Worm (Caenorhabditis elegans) whole organism, early embryonic: ENCODE results near the gene ZK899.1.

Experiments used
- B0310.2 ChIP-seq: sonication (generic microtip); optimal IDR thresholded peaks from 2 replicates; lab custom pipeline; 2016; ENCODE audit warnings: mild to moderate bottlenecking, missing genetic modification characterization, missing compliant biosample characterization
- F13C5.2 ChIP-seq: sonication (generic microtip); optimal IDR thresholded peaks from 2 replicates; lab custom pipeline; 2017; ENCODE audit warnings: mild to moderate bottlenecking, missing genetic modification characterization, inconsistent platforms, missing compliant biosample characterization
- aly-1 ChIP-seq: sonication (generic microtip); optimal IDR thresholded peaks from 2 replicates; lab custom pipeline; 2016; ENCODE audit warnings: missing genetic modification characterization, missing compliant biosample characterization
- ama-1 ChIP-seq: fragments of 150-350 bp; optimal IDR thresholded peaks from 2 replicates; lab custom pipeline; 2014
- ceh-13 ChIP-seq: fragments of 200-800 bp; sonication (Bioruptor generic); optimal IDR thresholded peaks from 2 replicates; lab custom pipeline; 2018; ENCODE audit warnings: mild to moderate bottlenecking, missing genetic modification characterization, missing compliant biosample characterization
- ceh-36 ChIP-seq: sonication (generic microtip); optimal IDR thresholded peaks from 2 replicates; lab custom pipeline; 2016; ENCODE audit warnings: missing genetic modification characterization, inconsistent platforms, missing compliant biosample characterization
- ets-7 ChIP-seq: sonication (generic microtip); optimal IDR thresholded peaks from 2 replicates; lab custom pipeline; 2016; ENCODE audit warnings: missing genotype, missing genetic modification characterization, missing compliant biosample characterization
- flt-1 ChIP-seq: fragments of 200-800 bp; sonication (Bioruptor generic); IDR thresholded peaks from 2 replicates; pipeline ENCODE4 v1.3.6; 2022; ENCODE audit warnings: missing genetic modification characterization, missing compliant biosample characterization
- hmbx-1 ChIP-seq: sonication (generic microtip); optimal IDR thresholded peaks from 2 replicates; lab custom pipeline; 2016; ENCODE audit warnings: mild to moderate bottlenecking, missing genetic modification characterization, missing compliant biosample characterization
- hmg-4 ChIP-seq: fragments of 200-800 bp; sonication (Bioruptor generic); optimal IDR thresholded peaks from 2 replicates; lab custom pipeline; 2018; ENCODE audit warnings: mild to moderate bottlenecking, missing genetic modification characterization, missing compliant biosample characterization
- hnd-1 ChIP-seq: sonication (generic microtip); optimal IDR thresholded peaks from 2 replicates; lab custom pipeline; 2016; ENCODE audit warnings: missing genetic modification characterization, missing compliant biosample characterization
- pes-1 ChIP-seq: fragments of 200-800 bp; sonication (Bioruptor generic); IDR thresholded peaks from 2 replicates; pipeline ENCODE4 v1.3.6; 2022; ENCODE audit warnings: missing genetic modification reagents, missing genetic modification characterization, missing compliant biosample characterization
- scrt-1 ChIP-seq: fragments of 200-800 bp; sonication (Bioruptor generic); IDR thresholded peaks from 2 replicates; pipeline ENCODE4 v1.3.6; 2022; ENCODE audit warnings: missing genetic modification characterization, missing compliant biosample characterization
- sea-1 ChIP-seq: fragments of 200-800 bp; sonication (Bioruptor generic); conservative IDR thresholded peaks from 2 replicates; pipeline ENCODE4 v1.3.6; 2022; ENCODE audit warnings: missing genetic modification characterization, missing compliant biosample characterization
- tbx-11 ChIP-seq: fragments of 200-800 bp; sonication (Bioruptor generic); IDR thresholded peaks from 2 replicates; pipeline ENCODE4 v1.3.6; 2022; ENCODE audit warnings: missing genetic modification characterization, missing compliant biosample characterization
- tbx-37 ChIP-seq: fragments of 200-800 bp; sonication (Bioruptor generic); conservative IDR thresholded peaks from 2 replicates; pipeline ENCODE4 v1.3.6; 2022; ENCODE audit warnings: missing genetic modification reagents, missing genetic modification characterization, missing compliant biosample characterization
- tra-4 ChIP-seq: sonication (generic microtip); optimal IDR thresholded peaks from 2 replicates; lab custom pipeline; 2017; ENCODE audit warnings: missing genetic modification characterization, missing compliant biosample characterization

ZK899.1 gene

DNA sequence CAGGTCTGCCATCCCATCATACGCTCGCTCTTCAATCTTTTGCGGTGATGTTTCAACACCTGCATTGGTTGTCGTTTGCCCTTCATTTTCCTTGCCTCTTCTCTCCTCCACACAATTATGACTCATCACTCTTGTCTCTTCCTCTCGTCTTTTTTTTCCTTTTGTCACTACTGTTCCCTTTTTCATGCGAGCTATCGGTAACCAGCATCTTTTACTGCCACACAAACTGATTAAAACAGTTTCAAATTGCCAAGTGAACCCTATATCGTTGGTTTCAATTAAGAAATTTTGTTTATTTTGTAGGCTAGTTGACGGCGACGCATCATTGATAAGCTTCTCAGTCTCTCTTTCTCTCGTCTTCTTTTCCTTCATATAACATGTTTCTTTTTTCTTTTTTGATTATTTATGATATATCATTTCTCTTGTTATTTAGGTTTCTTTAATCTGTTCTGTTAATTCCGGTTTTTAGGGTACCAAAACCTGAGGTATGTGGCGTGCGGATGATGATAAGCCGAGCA, at the start of gene ZK899.1:
Gene ZK899.1 (plus strand): TSS at position 468 of the 518 bp plus-strand sequence.
- TF ChIP-seq ceh-13 (GFP tag; lab: Kevin White, UChicago), result no peak
- TF ChIP-seq hmg-4 (GFP tag; lab: Kevin White, UChicago), result no peak
- no peak for TF ChIP-seq hnd-1 (tag; lab: Kevin White, UChicago)
- no peak for TF ChIP-seq tbx-37 (GFP tag; lab: Robert Waterston, UW)

DNA sequence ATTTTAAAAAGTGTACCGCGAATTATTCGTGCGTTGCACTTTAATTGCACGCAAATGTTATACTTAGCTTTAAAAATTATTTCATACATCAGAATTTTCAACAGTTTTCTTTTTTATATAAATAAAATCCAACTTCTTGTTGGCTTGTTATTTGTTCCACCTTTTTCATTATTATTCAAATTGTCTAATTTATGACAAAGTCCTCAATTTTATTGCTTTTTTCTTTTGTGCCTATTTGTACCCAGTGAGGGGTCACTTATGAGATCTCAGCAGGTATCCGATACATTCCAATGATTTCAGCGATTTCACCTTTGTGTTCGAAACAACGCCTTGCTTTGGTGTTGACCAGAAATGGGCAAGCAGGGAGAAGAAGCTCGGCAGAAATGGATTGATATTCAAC, 49.0 kb upstream of the ZK899.1 start, which contains the start of gene fln-2:
Gene fln-2 (plus strand): TSS at position 301 of the 400 bp plus-strand sequence.
- TF ChIP-seq ceh-13 (GFP tag; lab: Kevin White, UChicago) (no peak), tra-4 (tag; lab: Kevin White, UChicago) (no peak), B0310.2 (tag; lab: Kevin White, UChicago) (no peak), flt-1 (GFP tag; lab: Robert Waterston, UW) (no peak), F13C5.2 (tag; lab: Kevin White, UChicago) (no peak), aly-1 (tag; lab: Kevin White, UChicago) (no peak), ets-7 (tag; lab: Kevin White, UChicago) (no peak), pes-1 (GFP tag; lab: Robert Waterston, UW) (no peak), ceh-36 (tag; lab: Kevin White, UChicago) (no peak), tbx-11 (GFP tag; lab: Robert Waterston, UW) (no peak), tbx-37 (GFP tag; lab: Robert Waterston, UW) (no peak), hmg-4 (GFP tag; lab: Kevin White, UChicago) (no peak), hmbx-1 (tag; lab: Kevin White, UChicago) (no peak), hnd-1 (tag; lab: Kevin White, UChicago) (no peak), sea-1 (no peak), ama-1 (lab: Kevin White, UChicago) (no peak)

DNA sequence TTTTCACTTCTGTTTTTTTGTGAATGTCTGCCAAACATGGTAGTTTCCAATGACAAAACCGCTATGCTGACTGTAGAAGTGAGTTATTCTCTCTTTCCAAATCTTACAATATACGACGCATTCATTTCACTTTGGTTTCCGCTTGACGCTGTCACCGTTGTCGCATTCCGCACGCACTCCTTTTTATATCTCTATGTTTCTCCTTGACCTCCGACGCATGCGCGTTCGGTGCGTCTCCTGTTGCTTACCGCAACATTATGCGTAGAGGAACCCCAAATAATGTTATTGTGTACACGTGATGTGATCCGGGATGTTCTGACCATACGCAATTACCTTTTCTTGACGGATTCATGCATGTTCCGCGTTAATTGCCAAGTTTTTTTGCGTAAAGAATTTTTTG, 44.5 kb upstream of the ZK899.1 start:
- TF ChIP-seq ets-7 (tag; lab: Kevin White, UChicago) (no peak), sea-1 (no peak), hmbx-1 (tag; lab: Kevin White, UChicago) (no peak), ceh-13 (GFP tag; lab: Kevin White, UChicago) (no peak), ama-1 (lab: Kevin White, UChicago) (no peak), ceh-36 (tag; lab: Kevin White, UChicago) (no peak), scrt-1 (GFP tag; lab: Robert Waterston, UW) (no peak), flt-1 (GFP tag; lab: Robert Waterston, UW) (no peak), aly-1 (tag; lab: Kevin White, UChicago) (no peak), pes-1 (GFP tag; lab: Robert Waterston, UW) (no peak), tra-4 (tag; lab: Kevin White, UChicago) (no peak), hmg-4 (GFP tag; lab: Kevin White, UChicago) (no peak), tbx-37 (GFP tag; lab: Robert Waterston, UW) (no peak), F13C5.2 (tag; lab: Kevin White, UChicago) (no peak)

DNA sequence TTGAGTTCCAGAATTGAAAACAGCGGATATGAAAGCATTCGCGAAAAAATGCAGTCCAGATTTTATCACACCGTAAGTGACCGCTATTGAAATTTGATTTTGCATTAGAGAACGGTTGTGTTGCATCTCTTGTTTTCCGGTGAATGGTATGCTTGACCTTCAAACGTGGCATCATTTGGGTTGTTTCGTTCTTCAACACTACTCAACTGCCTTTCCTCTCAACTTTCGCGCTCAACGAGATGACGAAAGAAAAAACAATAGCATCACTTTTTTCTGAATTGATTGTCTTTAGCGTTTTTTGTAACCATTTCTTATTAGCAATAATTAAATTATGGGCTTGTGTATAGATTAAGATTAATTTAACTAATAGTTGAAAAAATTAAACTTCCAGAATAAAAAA, 44.0 kb upstream of the ZK899.1 start:
- TF ChIP-seq ceh-13 (GFP tag; lab: Kevin White, UChicago), result no peak
- no peak for TF ChIP-seq aly-1 (tag; lab: Kevin White, UChicago)
- no peak for TF ChIP-seq tra-4 (tag; lab: Kevin White, UChicago)
- TF ChIP-seq scrt-1 (GFP tag; lab: Robert Waterston, UW), result no peak
- no peak for TF ChIP-seq hmbx-1 (tag; lab: Kevin White, UChicago)
- no peak for TF ChIP-seq F13C5.2 (tag; lab: Kevin White, UChicago)
- TF ChIP-seq ceh-36 (tag; lab: Kevin White, UChicago), result no peak
- no peak for TF ChIP-seq flt-1 (GFP tag; lab: Robert Waterston, UW)
- TF ChIP-seq pes-1 (GFP tag; lab: Robert Waterston, UW), result no peak
- TF ChIP-seq sea-1, result no peak
- no peak for TF ChIP-seq tbx-37 (GFP tag; lab: Robert Waterston, UW)
- TF ChIP-seq hmg-4 (GFP tag; lab: Kevin White, UChicago), result no peak
- no peak for TF ChIP-seq ama-1 (lab: Kevin White, UChicago)
- no peak for TF ChIP-seq tbx-11 (GFP tag; lab: Robert Waterston, UW)
- no peak for TF ChIP-seq hnd-1 (tag; lab: Kevin White, UChicago)

DNA sequence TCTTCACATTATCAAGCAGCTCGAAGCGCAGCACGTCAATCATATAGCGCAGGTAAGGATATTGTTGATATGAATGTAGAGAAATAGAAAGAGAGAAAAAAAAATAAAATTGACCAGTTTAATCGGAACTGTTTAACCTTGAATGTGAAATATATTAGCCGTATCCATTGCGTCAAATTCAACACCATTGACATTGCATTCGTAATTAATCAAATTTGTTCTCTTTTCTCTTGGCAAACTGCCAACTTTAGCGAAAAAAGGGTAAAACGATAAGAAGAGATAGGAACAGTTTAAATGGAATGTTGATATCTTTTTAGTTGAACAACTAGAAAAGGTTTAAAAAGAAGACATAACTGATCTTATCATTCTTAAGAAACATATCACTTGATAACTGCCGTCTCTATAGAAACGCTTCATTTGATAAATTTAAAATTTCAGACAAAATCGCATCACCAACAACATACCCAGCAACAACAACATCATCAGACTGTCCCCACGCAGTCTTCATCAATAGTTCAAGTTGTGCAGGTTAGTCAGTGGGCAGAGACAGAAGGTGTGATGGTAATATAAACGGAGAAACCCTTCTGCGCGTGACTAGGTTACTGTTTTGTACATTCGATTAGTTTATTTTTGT, 42.7 kb upstream of the ZK899.1 start:
- TF ChIP-seq ets-7 (tag; lab: Kevin White, UChicago) (no peak), hmbx-1 (tag; lab: Kevin White, UChicago) (no peak), ama-1 (lab: Kevin White, UChicago) (no peak), scrt-1 (GFP tag; lab: Robert Waterston, UW) (no peak), tra-4 (tag; lab: Kevin White, UChicago) (no peak), tbx-11 (GFP tag; lab: Robert Waterston, UW) (no peak), ceh-36 (tag; lab: Kevin White, UChicago) (no peak), ceh-13 (GFP tag; lab: Kevin White, UChicago) (no peak), sea-1 (no peak), pes-1 (GFP tag; lab: Robert Waterston, UW) (no peak), hmg-4 (GFP tag; lab: Kevin White, UChicago) (no peak), hnd-1 (tag; lab: Kevin White, UChicago) (no peak), B0310.2 (tag; lab: Kevin White, UChicago) (no peak), tbx-37 (GFP tag; lab: Robert Waterston, UW) (no peak)

DNA sequence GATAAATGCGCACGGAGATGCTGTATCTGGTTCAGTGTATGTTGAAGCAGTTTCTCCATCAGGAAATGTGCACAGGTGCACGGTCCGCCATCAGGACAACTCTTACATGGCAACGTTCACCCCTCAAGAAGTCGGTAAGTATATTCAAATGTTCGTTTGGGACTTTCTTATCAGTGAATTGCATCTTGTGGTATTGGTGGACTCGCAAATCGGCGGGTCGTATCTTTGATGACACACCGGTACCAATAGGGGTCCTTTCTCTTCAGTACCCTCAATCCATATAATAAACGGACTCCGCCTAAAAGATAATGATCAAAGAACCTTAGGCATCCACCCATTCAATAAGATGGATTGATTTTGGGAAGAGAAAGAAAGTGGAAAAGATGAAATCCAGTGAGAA, 40.5 kb upstream of the ZK899.1 start:
- TF ChIP-seq scrt-1 (GFP tag; lab: Robert Waterston, UW) (no peak), hmg-4 (GFP tag; lab: Kevin White, UChicago) (no peak), ceh-36 (tag; lab: Kevin White, UChicago) (no peak), F13C5.2 (tag; lab: Kevin White, UChicago) (no peak)
